Fruit fly (Drosophila melanogaster): ENCODE measurements around the gene Eig71Eh.

Gene Eig71Eh

dm6 chr3L:15692794-15693532 is 33.7 kb upstream of the Eig71Eh start (continued):
- TF ChIP-seq sima (GFP tag; optimal IDR thresholded peaks at IDR 0.05) (no peak), vnd (GFP tag; IDR thresholded peaks at IDR 0.05; ENCODE audit: partially characterized antibody) (no peak), CG6791 (GFP tag; IDR thresholded peaks at IDR 0.05; ENCODE audit: partially characterized antibody) (no peak), tap (tag; optimal IDR thresholded peaks at IDR 0.05) (no peak), CG8944 (GFP tag; optimal IDR thresholded peaks at IDR 0.05) (no peak), Doc3 (GFP tag; IDR thresholded peaks at IDR 0.05; ENCODE audit: partially characterized antibody) (no peak), CG12299 (tag; optimal IDR thresholded peaks at IDR 0.05) (no peak), bsh (GFP tag; optimal IDR thresholded peaks at IDR 0.05) (peak in 1 of 2 experiments; percentile 41), nom (GFP tag; optimal IDR thresholded peaks at IDR 0.05) (no peak), ash1 (GFP tag; optimal IDR thresholded peaks at IDR 0.05) (no peak), Rfx (GFP tag; IDR thresholded peaks at IDR 0.05) (no peak), CG15601 (tag; optimal IDR thresholded peaks at IDR 0.05) (peak; percentile 28), CG8359 (GFP tag; optimal IDR thresholded peaks at IDR 0.05; ENCODE audit: borderline replicate concordance) (peak; percentile 50), dmrt99B (tag; optimal IDR thresholded peaks at IDR 0.05) (peak; percentile 49), grau (tag; optimal IDR thresholded peaks at IDR 0.05) (peak; percentile 36), NK7.1 (GFP tag; optimal IDR thresholded peaks at IDR 0.05) (no peak), CG34422 (GFP tag; IDR thresholded peaks at IDR 0.05) (no peak), D19A (tag; optimal IDR thresholded peaks at IDR 0.05) (peak; percentile 47), Adf1 (GFP tag; IDR thresholded peaks at IDR 0.05) (no peak), dysf (GFP tag; IDR thresholded peaks at IDR 0.05) (0 out of 3 replicates have a peak, but pooled peaks have one; percentile 9), fru (optimal IDR thresholded peaks at IDR 0.05) (no peak), Hr3 (GFP tag; optimal IDR thresholded peaks at IDR 0.05) (peak; percentile 36), C15 (GFP tag; IDR thresholded peaks at IDR 0.05) (no peak), CG8281 (tag; optimal IDR thresholded peaks at IDR 0.05) (no peak), psq (GFP tag; optimal IDR thresholded peaks at IDR 0.05) (no peak), Gsc (GFP tag; IDR thresholded peaks at IDR 0.05) (no peak), CG11560 (tag; IDR thresholded peaks at IDR 0.05) (no peak), fd3F (GFP tag; optimal IDR thresholded peaks at IDR 0.05) (no peak), dm (GFP tag; optimal IDR thresholded peaks at IDR 0.05) (no peak), Stat92E (GFP tag; optimal IDR thresholded peaks at IDR 0.05) (peak in 1 of 3 experiments; percentile 72), tio (GFP tag; optimal IDR thresholded peaks at IDR 0.05) (peak; percentile 54), Sry-δ (GFP tag; optimal IDR thresholded peaks at IDR 0.05) (no peak), seq (GFP tag; IDR thresholded peaks at IDR 0.05) (no peak), Blimp-1 (GFP tag; optimal IDR thresholded peaks at IDR 0.05) (peak; percentile 36), Neu2 (GFP tag; optimal IDR thresholded peaks at IDR 0.05; ENCODE audit: borderline replicate concordance) (no peak), chinmo (GFP tag; IDR thresholded peaks at IDR 0.05; ENCODE audit: partially characterized antibody) (no peak), CG32532 (GFP tag; IDR thresholded peaks at IDR 0.05) (no peak), CG9876 (GFP tag; optimal IDR thresholded peaks at IDR 0.05) (no peak), CG12769 (tag; optimal IDR thresholded peaks at IDR 0.05) (no peak), nerfin-1 (tag; optimal IDR thresholded peaks at IDR 0.05) (peak; percentile 2), otp (GFP tag; IDR thresholded peaks at IDR 0.05) (no peak), nmo (GFP tag; optimal IDR thresholded peaks at IDR 0.05) (peak; percentile 77), CG6765 (GFP tag; optimal IDR thresholded peaks at IDR 0.05) (no peak), Bteb2 (GFP tag; optimal IDR thresholded peaks at IDR 0.05) (no peak), ac (GFP tag; optimal IDR thresholded peaks at IDR 0.05) (no peak), CG10147 (GFP tag; optimal IDR thresholded peaks at IDR 0.05) (no peak), dpn (GFP tag; optimal IDR thresholded peaks at IDR 0.05) (peak in 1 of 2 experiments; percentile 4), CoRest (tag; optimal IDR thresholded peaks at IDR 0.05) (peak; percentile 47), row (GFP tag; IDR thresholded peaks at IDR 0.05) (0 out of 3 replicates have a peak, but pooled peaks have one; percentile 20)

Measured in whole organism, embryonic.